Worm (Caenorhabditis elegans) whole organism, L1 larva: Measurements from ENCODE around the gene flp-18.

ENCODE experiments used
- alr-1 ChIP-seq: fragments of 200-800 bp; sonication (Bioruptor generic); optimal IDR thresholded peaks from 2 replicates; lab custom pipeline; 2018; ENCODE audit warnings: borderline replicate concordance, mild to moderate bottlenecking, missing genetic modification characterization, missing compliant biosample characterization
- aly-2 ChIP-seq: fragments of 150-350 bp; optimal IDR thresholded peaks from 2 replicates; lab custom pipeline; 2014; ENCODE audit warnings: missing biosample characterization, missing genetic modification characterization
- lin-13 ChIP-seq: fragments of 150-350 bp; optimal IDR thresholded peaks from 2 replicates; lab custom pipeline; 2014; ENCODE audit warnings: missing biosample characterization, missing genetic modification reagents, missing genetic modification characterization
- nhr-77 ChIP-seq: fragments of 150-350 bp; optimal IDR thresholded peaks from 2 replicates; lab custom pipeline; 2014; ENCODE audit warnings: missing biosample characterization, missing genetic modification characterization
- pax-3 ChIP-seq: fragments of 200-800 bp; sonication (Bioruptor generic); optimal IDR thresholded peaks from 2 replicates; lab custom pipeline; 2018; ENCODE audit warnings: mild to moderate bottlenecking, missing genetic modification characterization, moderate library complexity, missing compliant biosample characterization
- skn-1 ChIP-seq: fragments of 150-350 bp; optimal IDR thresholded peaks from 2 replicates; lab custom pipeline; 2014; ENCODE audit warnings: missing biosample characterization, missing genetic modification characterization
- sptf-1 ChIP-seq: fragments of 150-350 bp; optimal IDR thresholded peaks from 2 replicates; lab custom pipeline; 2014; ENCODE audit warnings: missing biosample characterization, missing genetic modification characterization
- tbx-2 ChIP-seq: sonication (generic microtip); optimal IDR thresholded peaks from 2 replicates; lab custom pipeline; 2016; ENCODE audit warnings: missing genetic modification characterization, missing compliant biosample characterization

- no peak for TF ChIP-seq alr-1 (tag; lab: Kevin White, UChicago)
- TF ChIP-seq tbx-2 (tag; lab: Kevin White, UChicago): no peak
- no peak for TF ChIP-seq sptf-1 (tag; lab: Kevin White, UChicago)
- TF ChIP-seq skn-1 (tag; lab: Kevin White, UChicago): no peak
- no peak for TF ChIP-seq aly-2 (tag; lab: Kevin White, UChicago)
- TF ChIP-seq pax-3 (tag; lab: Kevin White, UChicago): no peak
- no peak for TF ChIP-seq lin-13 (GFP tag; lab: Kevin White, UChicago)
- TF ChIP-seq nhr-77 (tag; lab: Kevin White, UChicago): no peak
Observed at ce11 chrX:3061698-3062097, 43.3 kb upstream of the flp-18 start.
